Fruit fly (Drosophila melanogaster): ENCODE data around the gene CG9586.

CG9586 gene

dm6 chr2L:9157770-9158169 is 8.5 kb downstream of the CG9586 start:
- TF ChIP-seq CG8478 (optimal IDR thresholded peaks at IDR 0.05), result no peak

DNA sequence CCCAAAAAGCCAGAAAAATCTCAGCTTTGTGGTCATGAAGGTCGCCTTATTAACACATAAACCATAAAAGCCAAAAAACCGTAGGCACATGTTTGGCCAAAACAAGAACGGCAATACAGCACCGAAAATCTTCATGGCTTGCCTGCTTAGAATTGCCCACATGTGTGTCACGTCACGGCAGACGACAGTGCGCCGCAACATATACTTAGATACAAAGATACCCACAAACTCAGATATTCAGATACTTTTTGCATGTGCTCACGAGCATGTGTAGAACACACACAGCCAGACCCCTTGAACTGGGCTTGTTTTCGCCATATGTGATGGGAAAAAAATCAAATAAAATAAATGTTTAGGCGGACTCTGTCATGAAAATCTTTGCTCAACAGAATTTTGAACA is 15.5 kb downstream of the CG9586 start:
- TF ChIP-seq CG8478 (optimal IDR thresholded peaks at IDR 0.05), result no peak
- TF ChIP-seq CTCF (optimal IDR thresholded peaks at IDR 0.05), result no peak

DNA sequence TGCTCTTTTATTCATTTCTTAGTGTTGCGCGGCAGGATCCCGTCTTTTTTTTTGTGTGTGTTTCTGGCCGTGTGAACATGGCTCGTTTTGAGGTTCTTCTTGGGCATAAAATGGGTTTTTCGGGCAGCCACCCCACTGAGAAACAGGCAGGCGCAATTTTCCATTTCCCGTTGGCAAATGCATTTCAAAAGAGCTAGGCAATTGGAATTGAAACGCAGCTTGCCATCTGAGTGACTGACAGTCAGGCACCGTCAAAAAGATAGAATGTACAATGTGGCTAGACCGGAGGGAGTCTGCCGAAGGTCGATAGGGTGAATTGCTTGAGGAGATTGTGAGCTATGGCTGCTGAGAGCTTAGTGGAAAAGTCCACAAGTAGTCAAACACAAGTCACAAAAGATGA is 16.2 kb downstream of the CG9586 start:
- TF ChIP-seq CG8478 (optimal IDR thresholded peaks at IDR 0.05), result no peak
- no peak for TF ChIP-seq CTCF (optimal IDR thresholded peaks at IDR 0.05)

dm6 chr2L:9149426-9149825 is 16.9 kb downstream of the CG9586 start:
- TF ChIP-seq CG8478 (optimal IDR thresholded peaks at IDR 0.05) (no peak), CTCF (optimal IDR thresholded peaks at IDR 0.05) (no peak)

- no peak for TF ChIP-seq CG8478 (optimal IDR thresholded peaks at IDR 0.05)
- no peak for TF ChIP-seq CTCF (optimal IDR thresholded peaks at IDR 0.05)
Measured at dm6 chr2L:9148133-9148532, 18.2 kb downstream of the CG9586 start.

- TF ChIP-seq CG8478 (optimal IDR thresholded peaks at IDR 0.05), result no peak
- TF ChIP-seq CTCF (optimal IDR thresholded peaks at IDR 0.05), result no peak
Measured at dm6 chr2L:9146270-9146975, 19.9 kb downstream of the CG9586 start.

dm6 chr2L:9145761-9146160 is 20.6 kb downstream of the CG9586 start:
- no peak for TF ChIP-seq CTCF (optimal IDR thresholded peaks at IDR 0.05)
- TF ChIP-seq CG8478 (optimal IDR thresholded peaks at IDR 0.05), result no peak

DNA sequence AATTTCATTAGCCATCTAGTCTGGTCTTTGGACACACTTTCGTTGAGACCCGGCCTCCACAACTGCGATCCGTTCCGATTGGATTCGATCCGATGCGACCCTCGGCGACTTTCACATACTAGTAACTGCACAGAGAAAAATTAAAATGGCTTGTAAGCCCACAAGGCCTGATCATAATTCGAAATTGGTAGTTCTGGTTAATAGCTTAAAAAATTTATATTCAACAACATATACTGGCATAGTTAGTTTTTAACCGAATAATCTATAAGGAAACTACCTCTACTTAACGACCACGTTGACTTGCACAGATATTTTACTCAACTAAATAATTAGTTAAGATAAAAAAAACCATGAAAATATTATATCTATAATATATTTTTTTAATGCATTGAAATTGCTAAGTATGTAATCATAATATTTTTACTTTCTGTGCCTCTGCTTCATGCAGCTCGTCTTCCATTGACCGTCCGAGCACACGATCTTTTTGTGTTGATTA is 25.3 kb downstream of the CG9586 start:
- TF ChIP-seq CTCF (optimal IDR thresholded peaks at IDR 0.05) (no peak), CG8478 (optimal IDR thresholded peaks at IDR 0.05) (no peak)

dm6 chr2L:9136712-9137111 is 29.6 kb downstream of the CG9586 start:
- no peak for TF ChIP-seq CG8478 (optimal IDR thresholded peaks at IDR 0.05)
- TF ChIP-seq CTCF (optimal IDR thresholded peaks at IDR 0.05), result no peak

- TF ChIP-seq CTCF (optimal IDR thresholded peaks at IDR 0.05), result no peak
- no peak for TF ChIP-seq CG8478 (optimal IDR thresholded peaks at IDR 0.05)
Measured at dm6 chr2L:9134940-9135339, 31.4 kb downstream of the CG9586 start.

DNA sequence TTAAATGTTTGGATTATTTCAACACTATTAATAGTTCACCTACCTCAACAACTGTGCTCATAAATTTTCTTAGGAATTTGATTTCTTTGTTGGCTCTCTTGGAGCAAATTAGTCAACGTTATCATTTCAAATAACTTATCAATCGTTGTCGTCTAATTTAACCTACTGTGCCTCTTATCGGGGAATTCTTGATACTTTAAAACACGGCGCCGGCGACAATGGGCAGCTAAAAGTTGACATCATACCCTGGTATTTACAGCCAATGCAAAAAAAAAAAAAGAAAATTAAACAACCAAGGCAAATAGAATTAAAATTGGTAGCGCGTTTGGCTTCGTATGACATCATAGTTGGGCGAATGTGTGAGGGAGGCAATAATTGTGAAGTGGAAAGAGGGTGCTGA is 32.1 kb downstream of the CG9586 start:
- TF ChIP-seq CG8478 (optimal IDR thresholded peaks at IDR 0.05) (no peak), CTCF (optimal IDR thresholded peaks at IDR 0.05) (no peak)

- TF ChIP-seq CTCF (optimal IDR thresholded peaks at IDR 0.05) (no peak), CG8478 (optimal IDR thresholded peaks at IDR 0.05) (no peak)
Measured at dm6 chr2L:9133169-9133568, 33.1 kb downstream of the CG9586 start.

DNA sequence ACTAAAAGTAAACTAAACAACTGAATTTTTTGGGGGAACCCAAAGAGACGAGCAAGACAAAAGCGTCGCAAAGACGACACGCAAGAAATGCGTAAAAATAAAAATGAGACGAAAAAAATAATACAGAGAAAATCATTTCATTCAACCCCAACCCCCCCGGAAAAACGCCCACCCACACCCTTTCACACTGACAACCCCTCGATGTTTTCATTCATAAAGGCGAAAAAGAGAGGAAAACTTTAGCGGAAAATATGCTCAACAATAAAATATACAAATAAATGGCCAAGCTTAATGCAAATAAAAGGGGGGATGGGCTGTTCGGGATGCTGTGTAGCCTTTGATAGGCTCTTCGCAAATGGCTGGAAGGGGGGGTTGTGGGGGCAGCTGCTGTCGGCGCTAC is 35.4 kb downstream of the CG9586 start:
- TF ChIP-seq CTCF (optimal IDR thresholded peaks at IDR 0.05) (no peak), CG8478 (optimal IDR thresholded peaks at IDR 0.05) (no peak)

dm6 chr2L:9127072-9127646 is 39.2 kb downstream of the CG9586 start:
- TF ChIP-seq CTCF (optimal IDR thresholded peaks at IDR 0.05) (no peak), CG8478 (optimal IDR thresholded peaks at IDR 0.05) (no peak)

dm6 chr2L:9125418-9125928 is 40.8 kb downstream of the CG9586 start, which contains the start of gene CG32982:
CG32982 (plus strand) TSS chr2L:9125737.
- TF ChIP-seq CG8478 (optimal IDR thresholded peaks at IDR 0.05) (no peak), CTCF (optimal IDR thresholded peaks at IDR 0.05) (no peak)

dm6 chr2L:9124448-9124847 is 41.9 kb downstream of the CG9586 start:
- TF ChIP-seq CTCF (optimal IDR thresholded peaks at IDR 0.05) (no peak), CG8478 (optimal IDR thresholded peaks at IDR 0.05) (no peak)

Measured in S2 (cell line).